Fruit fly (Drosophila melanogaster): ENCODE measurements around the gene CG17104.

The CG17104 gene

DNA sequence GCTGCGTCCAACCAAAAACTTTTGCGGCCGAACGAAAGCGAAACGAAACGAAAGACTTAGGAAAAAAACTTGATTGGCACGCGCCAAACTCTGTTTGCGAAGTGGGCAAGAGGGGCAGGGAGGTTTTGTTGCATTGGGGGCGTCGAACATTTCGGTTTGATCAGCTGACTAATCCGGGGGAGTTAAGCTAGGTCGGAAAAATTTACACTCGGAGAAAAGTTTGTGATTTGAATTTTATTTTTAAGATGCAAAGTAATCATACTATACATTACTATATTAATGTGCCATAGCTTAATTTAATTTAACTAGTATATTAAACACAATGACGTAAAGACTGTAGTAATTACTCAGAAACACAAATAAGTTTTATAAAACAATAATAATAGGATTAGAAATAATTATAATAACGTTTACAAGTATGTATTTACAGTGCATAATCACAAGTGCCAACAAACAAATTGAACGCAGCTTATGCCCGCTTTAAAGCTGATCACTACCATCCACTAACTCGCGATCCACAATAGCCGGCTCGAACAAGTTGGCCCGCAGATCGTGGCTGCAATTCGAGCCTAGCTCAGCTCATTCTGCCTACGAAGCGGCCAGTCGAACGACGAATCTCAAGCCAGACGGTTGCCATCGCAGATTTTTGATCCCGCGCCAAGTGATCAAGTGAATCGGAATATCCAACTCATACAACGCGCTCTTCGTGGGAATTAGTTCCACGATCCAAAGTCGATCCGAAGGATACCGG, 15.3 kb upstream of the CG17104 start, which contains the start of gene CG31871 (continued):
- no peak for TF ChIP-seq lbe (GFP tag; optimal IDR thresholded peaks at IDR 0.05)
- peak; percentile 77 for TF ChIP-seq stc (GFP tag; IDR thresholded peaks at IDR 0.05)
- TF ChIP-seq Opbp (GFP tag; IDR thresholded peaks at IDR 0.05; ENCODE audit: partially characterized antibody): no peak
- TF ChIP-seq chn (GFP tag; optimal IDR thresholded peaks at IDR 0.05): no peak
- TF ChIP-seq CG2875 (GFP tag; optimal IDR thresholded peaks at IDR 0.05): peak; percentile 52
- TF ChIP-seq cato (GFP tag; optimal IDR thresholded peaks at IDR 0.05; ENCODE audit: borderline replicate concordance): peak; percentile 12
- peak; percentile 62 for TF ChIP-seq ATbp (GFP tag; optimal IDR thresholded peaks at IDR 0.05)
- TF ChIP-seq yki (optimal IDR thresholded peaks at IDR 0.05): no peak
- peak; percentile 77; the same call in 1 of the 2 replicates for TF ChIP-seq CG6689 (GFP tag; IDR thresholded peaks at IDR 0.05)
- peak; percentile 8 for TF ChIP-seq Max (GFP tag; optimal IDR thresholded peaks at IDR 0.05)
- TF ChIP-seq CG17568 (GFP tag; optimal IDR thresholded peaks at IDR 0.05): peak; percentile 42
- TF ChIP-seq Hey (tag; optimal IDR thresholded peaks at IDR 0.05): no peak
- peak; percentile 33; the same call in 1 of the 2 replicates for TF ChIP-seq CG14667 (GFP tag; IDR thresholded peaks at IDR 0.05)
- TF ChIP-seq Sox102F (GFP tag; optimal IDR thresholded peaks at IDR 0.05): peak; percentile 84
- TF ChIP-seq CG10431 (GFP tag; optimal IDR thresholded peaks at IDR 0.05): peak; percentile 6
- TF ChIP-seq Kr (GFP tag; optimal IDR thresholded peaks at IDR 0.05): no peak
- TF ChIP-seq CG6272 (GFP tag; IDR thresholded peaks at IDR 0.05): peak; percentile 16; the same call in 1 of the 2 replicates
- peak; percentile 56 for TF ChIP-seq ap (GFP tag; IDR thresholded peaks at IDR 0.05)
- TF ChIP-seq CG33557 (GFP tag; optimal IDR thresholded peaks at IDR 0.05): no peak
- no peak for TF ChIP-seq disco-r (GFP tag; optimal IDR thresholded peaks at IDR 0.05)
- TF ChIP-seq pnt (GFP tag; optimal IDR thresholded peaks at IDR 0.05): no peak
- TF ChIP-seq Sry-β (GFP tag; optimal IDR thresholded peaks at IDR 0.05): no peak
- peak; percentile 61 for TF ChIP-seq sqz (GFP tag; optimal IDR thresholded peaks at IDR 0.05)
- TF ChIP-seq toy (GFP tag; IDR thresholded peaks at IDR 0.05): no peak
- TF ChIP-seq danr (GFP tag; IDR thresholded peaks at IDR 0.05): no peak
- TF ChIP-seq CG13624 (GFP tag; optimal IDR thresholded peaks at IDR 0.05): no peak
- TF ChIP-seq otp (GFP tag; IDR thresholded peaks at IDR 0.05): no peak
- TF ChIP-seq CG8359 (GFP tag; optimal IDR thresholded peaks at IDR 0.05; ENCODE audit: borderline replicate concordance): peak; percentile 2
- no peak for TF ChIP-seq dm (GFP tag; optimal IDR thresholded peaks at IDR 0.05)
- no peak for TF ChIP-seq Vsx1 (GFP tag; optimal IDR thresholded peaks at IDR 0.05)
- TF ChIP-seq CG3407 (GFP tag; optimal IDR thresholded peaks at IDR 0.05): peak; percentile 52
- TF ChIP-seq kah (GFP tag; optimal IDR thresholded peaks at IDR 0.05): peak; percentile 9
- TF ChIP-seq scrt (GFP tag; optimal IDR thresholded peaks at IDR 0.05): peak; percentile 42
- peak; percentile 20 for TF ChIP-seq CG18764 (GFP tag; optimal IDR thresholded peaks at IDR 0.05)
- TF ChIP-seq CG15479 (GFP tag; optimal IDR thresholded peaks at IDR 0.05): no peak
- TF ChIP-seq CG18262 (tag; optimal IDR thresholded peaks at IDR 0.05): peak; percentile 86
- peak; percentile 68 for TF ChIP-seq esg (GFP tag; conservative IDR thresholded peaks at IDR 0.05)
- peak; percentile 81 for TF ChIP-seq dysf (GFP tag; IDR thresholded peaks at IDR 0.05)
- peak; percentile 77 for TF ChIP-seq ttk (GFP tag; IDR thresholded peaks at IDR 0.05)
- TF ChIP-seq D (optimal IDR thresholded peaks at IDR 0.05): no peak
- peak; percentile 47 for TF ChIP-seq D (GFP tag; optimal IDR thresholded peaks at IDR 0.05)
- peak; percentile 53 for TF ChIP-seq trem (tag; optimal IDR thresholded peaks at IDR 0.05)
- TF ChIP-seq Jarid2 (GFP tag; optimal IDR thresholded peaks at IDR 0.05): peak; percentile 52
- TF ChIP-seq HHEX (GFP tag; optimal IDR thresholded peaks at IDR 0.05): peak; percentile 71
- TF ChIP-seq Sox100B (GFP tag; optimal IDR thresholded peaks at IDR 0.05): peak; percentile 84
- TF ChIP-seq CG7372 (GFP tag; IDR thresholded peaks at IDR 0.05): no peak
- peak; percentile 40 for TF ChIP-seq CG12219 (GFP tag; optimal IDR thresholded peaks at IDR 0.05)
- peak; percentile 78 for TF ChIP-seq Oli (tag; optimal IDR thresholded peaks at IDR 0.05)
- TF ChIP-seq CG9609 (GFP tag; optimal IDR thresholded peaks at IDR 0.05): no peak
- TF ChIP-seq ase (GFP tag; IDR thresholded peaks at IDR 0.05): peak; percentile 67; the same call in 2 of the 3 replicates
